Fruit fly (Drosophila melanogaster) Kc167 (cell line): ENCODE measurements around the gene Trp1.

Experiments
- h ChIP-seq: fragments of >200 bp; optimal IDR thresholded peaks from 3 replicates; lab custom pipeline; 2018; ENCODE audit warnings: missing external identifiers
- insv ChIP-seq: fragments of >200 bp; optimal IDR thresholded peaks from 3 replicates; lab custom pipeline; 2018; ENCODE audit warnings: missing external identifiers

dm6 chr2L:10009800-10010658, 848 bp downstream of the Trp1 start:
- no peak for TF ChIP-seq insv
- TF ChIP-seq h (lab: Kevin White, UChicago), result no peak
